Worm (Caenorhabditis elegans): ENCODE measurements around the gene cdh-8.

Gene cdh-8

ce11 chrIV:383135-383731 lies 43.6 kb downstream of the cdh-8 start, which contains the start of gene spl-1:
Gene spl-1 (minus strand): TSS chrIV:383185.
- TF ChIP-seq hnd-1 (tag; optimal IDR thresholded peaks at IDR 0.05): no peak
- no peak for TF ChIP-seq ama-1 (optimal IDR thresholded peaks at IDR 0.05)
- TF ChIP-seq B0310.2 (tag; optimal IDR thresholded peaks at IDR 0.05): no peak
- TF ChIP-seq F13C5.2 (tag; optimal IDR thresholded peaks at IDR 0.05): no peak
- no peak for TF ChIP-seq flt-1 (GFP tag; IDR thresholded peaks at IDR 0.05)
- no peak for TF ChIP-seq ceh-13 (GFP tag; optimal IDR thresholded peaks at IDR 0.05)
- no peak for TF ChIP-seq scrt-1 (GFP tag; IDR thresholded peaks at IDR 0.05)
- no peak for TF ChIP-seq hmg-4 (GFP tag; optimal IDR thresholded peaks at IDR 0.05)
- TF ChIP-seq ceh-36 (tag; optimal IDR thresholded peaks at IDR 0.05): no peak
- no peak for TF ChIP-seq tra-4 (tag; optimal IDR thresholded peaks at IDR 0.05)
- no peak for TF ChIP-seq tbx-37 (GFP tag; conservative IDR thresholded peaks at IDR 0.05)
- TF ChIP-seq tbx-11 (GFP tag; IDR thresholded peaks at IDR 0.05): no peak
- TF ChIP-seq sea-1 (GFP tag; conservative IDR thresholded peaks at IDR 0.05): no peak
- no peak for TF ChIP-seq ets-7 (tag; optimal IDR thresholded peaks at IDR 0.05)
- TF ChIP-seq hmbx-1 (tag; optimal IDR thresholded peaks at IDR 0.05): no peak
- TF ChIP-seq aly-1 (tag; optimal IDR thresholded peaks at IDR 0.05): no peak
- no peak for TF ChIP-seq pes-1 (GFP tag; IDR thresholded peaks at IDR 0.05)

ce11 chrIV:385150-385937 lies 45.7 kb downstream of the cdh-8 start, which contains the start of gene rps-24:
Gene rps-24 (plus strand): TSS chrIV:385887.
- peak; percentile 53; the same call in 1 of the 2 replicates for TF ChIP-seq tbx-11 (GFP tag; IDR thresholded peaks at IDR 0.05)
- peak; percentile 43 for TF ChIP-seq hnd-1 (tag; optimal IDR thresholded peaks at IDR 0.05)
- peak; percentile 83 for TF ChIP-seq ets-7 (tag; optimal IDR thresholded peaks at IDR 0.05)
- peak; percentile 68; the same call in 1 of the 2 replicates for TF ChIP-seq flt-1 (GFP tag; IDR thresholded peaks at IDR 0.05)
- peak; percentile 51 for TF ChIP-seq F13C5.2 (tag; optimal IDR thresholded peaks at IDR 0.05)
- peak; percentile 48 for TF ChIP-seq aly-1 (tag; optimal IDR thresholded peaks at IDR 0.05)
- peak; percentile 69 for TF ChIP-seq tbx-37 (GFP tag; conservative IDR thresholded peaks at IDR 0.05)
- TF ChIP-seq hmg-4 (GFP tag; optimal IDR thresholded peaks at IDR 0.05): peak; percentile 50
- TF ChIP-seq sea-1 (GFP tag; conservative IDR thresholded peaks at IDR 0.05): peak; percentile 64
- TF ChIP-seq pes-1 (GFP tag; IDR thresholded peaks at IDR 0.05): peak; percentile 85
- TF ChIP-seq scrt-1 (GFP tag; IDR thresholded peaks at IDR 0.05): peak; percentile 50; the same call in 1 of the 2 replicates

DNA sequence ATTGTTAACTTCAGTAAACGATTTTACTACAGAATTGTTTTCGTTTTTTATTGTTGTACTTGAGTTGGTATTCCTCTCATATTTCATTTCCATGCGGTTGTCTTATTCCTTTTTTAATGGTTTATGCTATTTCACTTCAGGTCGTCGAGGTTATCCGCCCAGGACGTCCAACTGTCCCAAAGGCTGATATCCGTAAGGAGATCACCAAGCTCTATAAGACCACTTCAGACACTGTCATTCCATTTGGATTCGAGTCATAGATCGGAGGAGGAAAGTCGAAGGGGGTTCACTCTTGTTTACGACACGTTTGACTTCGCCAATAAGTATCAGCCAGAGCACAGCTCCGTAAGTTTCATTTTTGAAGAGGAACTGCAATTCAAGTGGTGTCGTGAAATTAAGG lies 47.0 kb downstream of the cdh-8 start, which contains the start of gene T07A9.14:
Gene T07A9.14, plus strand, starts transcription at position 124 of the 400 bp plus-strand sequence.
- TF ChIP-seq tbx-11 (GFP tag; IDR thresholded peaks at IDR 0.05) (no peak), sea-1 (GFP tag; conservative IDR thresholded peaks at IDR 0.05) (no peak), flt-1 (GFP tag; IDR thresholded peaks at IDR 0.05) (no peak), hmg-4 (GFP tag; optimal IDR thresholded peaks at IDR 0.05) (no peak), ets-7 (tag; optimal IDR thresholded peaks at IDR 0.05) (no peak), hmbx-1 (tag; optimal IDR thresholded peaks at IDR 0.05) (no peak), scrt-1 (GFP tag; IDR thresholded peaks at IDR 0.05) (no peak), aly-1 (tag; optimal IDR thresholded peaks at IDR 0.05) (no peak), tra-4 (tag; optimal IDR thresholded peaks at IDR 0.05) (no peak)

- no peak for TF ChIP-seq hnd-1 (tag; optimal IDR thresholded peaks at IDR 0.05)
Observed at ce11 chrIV:387283-388048, 47.9 kb downstream of the cdh-8 start.

ce11 chrIV:388073-388472 lies 48.5 kb downstream of the cdh-8 start, which contains the start of gene ssna-1:
Gene ssna-1 (plus strand): TSS chrIV:388084.
- TF ChIP-seq flt-1 (GFP tag; IDR thresholded peaks at IDR 0.05): no peak
- peak; percentile 75 for TF ChIP-seq ama-1 (optimal IDR thresholded peaks at IDR 0.05)

- peak; percentile 94 for TF ChIP-seq scrt-1 (GFP tag; IDR thresholded peaks at IDR 0.05)
- peak; percentile 97 for TF ChIP-seq ceh-13 (GFP tag; optimal IDR thresholded peaks at IDR 0.05)
- TF ChIP-seq pes-1 (GFP tag; IDR thresholded peaks at IDR 0.05): peak; percentile 97
- peak; percentile 95 for TF ChIP-seq ceh-36 (tag; optimal IDR thresholded peaks at IDR 0.05)
- TF ChIP-seq hmg-4 (GFP tag; optimal IDR thresholded peaks at IDR 0.05): peak; percentile 99
- peak; percentile 92 for TF ChIP-seq tra-4 (tag; optimal IDR thresholded peaks at IDR 0.05)
- TF ChIP-seq F13C5.2 (tag; optimal IDR thresholded peaks at IDR 0.05): peak; percentile 99
- peak; percentile 95 for TF ChIP-seq tbx-11 (GFP tag; IDR thresholded peaks at IDR 0.05)
- TF ChIP-seq flt-1 (GFP tag; IDR thresholded peaks at IDR 0.05): peak; percentile 88
- TF ChIP-seq tbx-37 (GFP tag; conservative IDR thresholded peaks at IDR 0.05): peak; percentile 97
- TF ChIP-seq sea-1 (GFP tag; conservative IDR thresholded peaks at IDR 0.05): peak; percentile 99
- TF ChIP-seq ama-1 (optimal IDR thresholded peaks at IDR 0.05): no peak
- peak; percentile 95 for TF ChIP-seq hnd-1 (tag; optimal IDR thresholded peaks at IDR 0.05)
- peak; percentile 88 for TF ChIP-seq aly-1 (tag; optimal IDR thresholded peaks at IDR 0.05)
- TF ChIP-seq ets-7 (tag; optimal IDR thresholded peaks at IDR 0.05): peak; percentile 85
- peak; percentile 91 for TF ChIP-seq hmbx-1 (tag; optimal IDR thresholded peaks at IDR 0.05)
- peak; percentile 92 for TF ChIP-seq B0310.2 (tag; optimal IDR thresholded peaks at IDR 0.05)
Observed at ce11 chrIV:390279-390678, 50.7 kb downstream of the cdh-8 start, which contains the start of the genes ears-2 and uncp-18. Gene ears-2 (minus strand): TSS chrIV:390468. Gene uncp-18 (plus strand): TSS chrIV:390560.
